Fruit fly (Drosophila melanogaster): ENCODE results near the gene rept.

The rept gene

DNA sequence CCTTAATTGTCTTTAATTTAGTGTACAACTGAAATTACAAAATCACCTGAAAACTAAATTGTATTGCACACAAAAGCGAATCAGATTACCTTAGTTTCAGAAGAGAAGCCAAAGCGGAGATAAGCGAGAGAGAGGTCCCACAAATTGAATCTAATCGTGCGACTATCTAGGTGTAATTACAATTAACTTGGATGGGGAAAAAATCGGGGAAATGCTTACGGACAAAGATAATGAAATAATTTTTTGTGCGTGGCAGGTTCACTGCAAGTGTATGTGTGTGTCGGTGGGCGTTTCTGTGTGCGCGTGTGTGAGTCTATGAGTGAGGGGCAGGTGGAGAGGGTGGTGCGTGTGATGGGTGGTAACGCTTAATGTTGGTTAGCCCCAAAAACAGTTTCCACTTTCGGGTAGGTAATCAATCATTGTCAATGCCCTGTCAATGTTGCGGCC is 26.7 kb upstream of the rept start (continued):
- TF ChIP-seq exex (tag; optimal IDR thresholded peaks at IDR 0.05) (peak; percentile 96), CG6854 (GFP tag; optimal IDR thresholded peaks at IDR 0.05) (no peak)

DNA sequence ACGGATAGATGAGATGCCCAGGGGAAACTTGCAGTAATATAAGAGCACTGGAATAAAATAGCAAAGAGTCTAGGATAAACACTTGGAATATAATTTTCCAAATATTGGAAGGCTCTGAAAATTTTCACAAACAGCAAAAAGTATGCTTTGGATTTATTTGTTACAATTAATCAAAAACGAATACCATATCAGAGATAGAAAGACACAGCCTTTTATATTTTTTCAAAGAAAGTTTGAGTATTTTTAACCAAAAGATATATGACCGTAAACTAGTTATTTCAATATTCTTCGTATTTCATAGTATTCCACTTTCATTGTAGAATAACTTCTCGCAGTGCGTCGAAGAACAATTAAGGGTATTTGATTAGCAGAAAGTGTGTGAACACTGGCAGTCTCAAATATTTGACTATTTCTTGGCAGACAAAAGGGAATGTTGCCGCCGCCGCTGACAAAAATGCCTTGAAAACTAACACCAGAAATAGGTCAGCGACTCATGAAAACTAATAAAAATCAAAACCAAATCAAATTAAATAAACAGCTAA is 26.2 kb upstream of the rept start:
- TF ChIP-seq trem (tag; optimal IDR thresholded peaks at IDR 0.05) (peak; percentile 5), CG15601 (tag; optimal IDR thresholded peaks at IDR 0.05) (peak; percentile 9), yki (optimal IDR thresholded peaks at IDR 0.05) (no peak), chn (GFP tag; optimal IDR thresholded peaks at IDR 0.05) (no peak), zfh2 (GFP tag; optimal IDR thresholded peaks at IDR 0.05) (no peak), gcm (GFP tag; optimal IDR thresholded peaks at IDR 0.05) (peak; percentile 8), dmrt11E (tag; optimal IDR thresholded peaks at IDR 0.05) (peak; percentile 25), CG10979 (tag; optimal IDR thresholded peaks at IDR 0.05) (peak; percentile 26), sc (optimal IDR thresholded peaks at IDR 0.05) (no peak), sc (GFP tag; optimal IDR thresholded peaks at IDR 0.05) (no peak), slbo (GFP tag; IDR thresholded peaks at IDR 0.05) (no peak), CG2712 (tag; optimal IDR thresholded peaks at IDR 0.05) (peak; percentile 40), CG17359 (tag; optimal IDR thresholded peaks at IDR 0.05) (peak; percentile 15), dmrt99B (tag; optimal IDR thresholded peaks at IDR 0.05) (peak; percentile 30), Dek (tag; optimal IDR thresholded peaks at IDR 0.05) (no peak), phol (tag; optimal IDR thresholded peaks at IDR 0.05) (peak; percentile 5), Ptx1 (GFP tag; IDR thresholded peaks at IDR 0.05) (0 out of 2 replicates have a peak, but pooled peaks have one; percentile 6), Blimp-1 (GFP tag; optimal IDR thresholded peaks at IDR 0.05) (peak; percentile 21), CG11504 (tag; optimal IDR thresholded peaks at IDR 0.05) (peak; percentile 18), CG14710 (tag; optimal IDR thresholded peaks at IDR 0.05) (peak; percentile 94), row (GFP tag; IDR thresholded peaks at IDR 0.05) (0 out of 3 replicates have a peak, but pooled peaks have one; percentile 24), ttk (GFP tag; IDR thresholded peaks at IDR 0.05) (no peak), CG6272 (GFP tag; IDR thresholded peaks at IDR 0.05) (no peak), Xrp1 (GFP tag; IDR thresholded peaks at IDR 0.05) (no peak), Dip2 (GFP tag; IDR thresholded peaks at IDR 0.05) (no peak), CG18262 (tag; optimal IDR thresholded peaks at IDR 0.05) (peak; percentile 48), CG30403 (GFP tag; optimal IDR thresholded peaks at IDR 0.05) (no peak), NK7.1 (GFP tag; optimal IDR thresholded peaks at IDR 0.05) (no peak), Rfx (GFP tag; IDR thresholded peaks at IDR 0.05) (no peak), CG10209 (GFP tag; optimal IDR thresholded peaks at IDR 0.05) (no peak), CG6854 (GFP tag; optimal IDR thresholded peaks at IDR 0.05) (no peak), Adf1 (GFP tag; IDR thresholded peaks at IDR 0.05) (no peak), CG7556 (GFP tag; optimal IDR thresholded peaks at IDR 0.05) (peak; percentile 12), cad (GFP tag; optimal IDR thresholded peaks at IDR 0.05) (no peak), fd96Cb (tag; optimal IDR thresholded peaks at IDR 0.05) (peak; percentile 13), Vsx1 (GFP tag; optimal IDR thresholded peaks at IDR 0.05) (no peak), Elba2 (GFP tag; optimal IDR thresholded peaks at IDR 0.05) (no peak), CG9876 (GFP tag; optimal IDR thresholded peaks at IDR 0.05) (no peak), CG4707 (GFP tag; optimal IDR thresholded peaks at IDR 0.05) (no peak), salm (tag; optimal IDR thresholded peaks at IDR 0.05) (no peak), Tbp (GFP tag; optimal IDR thresholded peaks at IDR 0.05) (no peak), Camta (GFP tag; optimal IDR thresholded peaks at IDR 0.05) (no peak), unc-4 (GFP tag; IDR thresholded peaks at IDR 0.05; ENCODE audit: partially characterized antibody) (no peak), HHEX (GFP tag; optimal IDR thresholded peaks at IDR 0.05) (no peak), MTF-1 (GFP tag; optimal IDR thresholded peaks at IDR 0.05; ENCODE audit: borderline replicate concordance) (no peak), NFAT (GFP tag; IDR thresholded peaks at IDR 0.05) (no peak), CoRest (tag; optimal IDR thresholded peaks at IDR 0.05) (peak; percentile 5), CG7839 (tag; optimal IDR thresholded peaks at IDR 0.05) (peak; percentile 9)

Data from whole organism, embryonic.